Worm (Caenorhabditis elegans) whole organism, L2 larva: Measurements from ENCODE around the gene M153.5.

Source experiments
- R02D3.7 ChIP-seq: fragments of 150-350 bp; optimal IDR thresholded peaks from 2 replicates; lab custom pipeline; 2014; ENCODE audit warnings: missing biosample characterization, missing genetic modification characterization
- ama-1 ChIP-seq: fragments of 150-350 bp; optimal IDR thresholded peaks from 2 replicates; lab custom pipeline; 2018; ENCODE audit warnings: inconsistent platforms
- ceh-16 ChIP-seq: fragments of 150-350 bp; optimal IDR thresholded peaks from 2 replicates; lab custom pipeline; 2014; ENCODE audit warnings: missing biosample characterization, missing genetic modification characterization
- ceh-82 ChIP-seq: fragments of 150-350 bp; optimal IDR thresholded peaks from 2 replicates; lab custom pipeline; 2014; ENCODE audit warnings: missing biosample characterization, missing genetic modification characterization
- egl-27 ChIP-seq: sonication (generic microtip); optimal IDR thresholded peaks from 3 replicates; lab custom pipeline; 2017; ENCODE audit warnings: missing biosample characterization, missing genetic modification reagents, missing genetic modification characterization
- lin-11 ChIP-seq: fragments of 150-350 bp; sonication (generic microtip); optimal IDR thresholded peaks from 2 replicates; lab custom pipeline; 2014; ENCODE audit warnings: missing biosample characterization, missing genetic modification characterization, inconsistent platforms, mixed read lengths
- lin-39 ChIP-seq: fragments of 150-350 bp; optimal IDR thresholded peaks from 2 replicates; lab custom pipeline; 2014; ENCODE audit warnings: missing biosample characterization, missing genetic modification reagents, missing genetic modification characterization
- nhr-12 ChIP-seq: fragments of 150-350 bp; optimal IDR thresholded peaks from 2 replicates; lab custom pipeline; 2014; ENCODE audit warnings: missing biosample characterization, missing genetic modification characterization
- nhr-25 ChIP-seq: fragments of 150-350 bp; sonication (generic microtip); optimal IDR thresholded peaks from 3 replicates; lab custom pipeline; 2014; ENCODE audit warnings: missing biosample characterization, missing genetic modification characterization
- sma-3 ChIP-seq: sonication (generic microtip); optimal IDR thresholded peaks from 2 replicates; lab custom pipeline; 2016; ENCODE audit warnings: missing genetic modification reagents, missing genetic modification characterization, missing compliant biosample characterization
- unc-62 ChIP-seq: fragments of 150-350 bp; optimal IDR thresholded peaks from 2 replicates; lab custom pipeline; 2014; ENCODE audit warnings: missing biosample characterization, missing genetic modification reagents, missing genetic modification characterization
- zag-1 ChIP-seq: fragments of 150-350 bp; optimal IDR thresholded peaks from 2 replicates; lab custom pipeline; 2014; ENCODE audit warnings: missing biosample characterization, missing genetic modification characterization
- ztf-11 ChIP-seq: sonication (generic microtip); optimal IDR thresholded peaks from 2 replicates; lab custom pipeline; 2017; ENCODE audit warnings: missing biosample characterization, missing genetic modification characterization

DNA sequence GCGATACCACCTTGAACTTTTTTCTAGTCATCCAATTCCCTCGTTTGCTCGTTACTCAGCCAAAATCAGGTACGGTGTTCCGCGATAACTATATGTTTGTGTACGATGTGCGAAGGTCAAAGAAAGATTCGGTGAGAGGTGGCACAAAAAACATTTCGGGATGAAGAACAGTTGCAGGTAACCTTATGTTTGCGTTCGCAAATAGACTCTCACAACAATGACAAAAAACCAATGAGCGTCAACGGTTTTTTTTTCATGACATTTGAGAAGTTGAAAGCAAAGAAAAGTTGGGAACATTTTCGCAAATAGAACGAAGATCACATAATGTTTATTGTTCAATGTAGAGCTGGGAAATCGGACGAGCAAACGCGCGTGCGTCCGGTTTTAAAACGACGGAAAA lies 18.9 kb downstream of the M153.5 start:
- TF ChIP-seq nhr-25 (tag; lab: Kevin White, UChicago) (no peak), egl-27 (tag; lab: Kevin White, UChicago) (no peak), sma-3 (GFP tag; lab: Kevin White, UChicago) (no peak), ztf-11 (tag; lab: Kevin White, UChicago) (no peak), lin-11 (tag; lab: Kevin White, UChicago) (no peak), ceh-16 (tag; lab: Kevin White, UChicago) (no peak), nhr-12 (tag; lab: Kevin White, UChicago) (no peak), ama-1 (lab: Kevin White, UChicago) (no peak), R02D3.7 (tag; lab: Kevin White, UChicago) (no peak), ceh-82 (tag; lab: Kevin White, UChicago) (no peak), lin-39 (no peak), unc-62 (no peak), zag-1 (no peak)
